Fruit fly (Drosophila melanogaster) whole organism, wandering third instar larva: ENCODE results near the gene Or98b.
A peak's percentile ranks its signal among the peaks of the same experiment; 100 is the strongest.

Source experiments
- Abd-B ChIP-seq: fragments of >200 bp; optimal IDR thresholded peaks from 2 replicates; lab custom pipeline; 2017; ENCODE audit warnings: missing biosample characterization, missing genetic modification characterization
- CG32264 ChIP-seq: fragments of 200-800 bp; sonication (Bioruptor generic); optimal IDR thresholded peaks from 2 replicates; lab custom pipeline; 2016; ENCODE audit warnings: missing biosample characterization, missing genetic modification characterization
- CG9705 ChIP-seq: fragments of 200-800 bp; sonication (Bioruptor generic); optimal IDR thresholded peaks from 2 replicates; lab custom pipeline; 2018; ENCODE audit warnings: missing biosample characterization, mild to moderate bottlenecking, missing genetic modification characterization
- CrebA ChIP-seq: fragments of 200-800 bp; sonication (Bioruptor generic); optimal IDR thresholded peaks from 2 replicates; lab custom pipeline; 2016; ENCODE audit warnings: missing biosample characterization, mild to moderate bottlenecking, missing genetic modification characterization, borderline replicate concordance
- Dfd ChIP-seq: fragments of >200 bp; optimal IDR thresholded peaks from 2 replicates; lab custom pipeline; 2017; ENCODE audit warnings: missing biosample characterization, missing genetic modification characterization
- Dif ChIP-seq: fragments of 200-275, 200-300 bp; sonication (Bioruptor generic); optimal IDR thresholded peaks from 2 replicates; lab custom pipeline; 2018; ENCODE audit warnings: missing biosample characterization, missing genetic modification characterization; ENCODE audit not compliant: partially characterized antibody
- GATAd ChIP-seq: sonication (Bioruptor generic); optimal IDR thresholded peaks from 2 replicates; lab custom pipeline; 2016; ENCODE audit warnings: missing biosample characterization, missing genetic modification characterization
- HLH106 ChIP-seq: fragments of 200-800 bp; optimal IDR thresholded peaks from 3 replicates; lab custom pipeline; 2019; ENCODE audit warnings: missing biosample characterization, mild to moderate bottlenecking, missing genetic modification characterization, moderate library complexity
- Hnf4 ChIP-seq: fragments of 200-800 bp; sonication (Bioruptor generic); optimal IDR thresholded peaks from 2 replicates; lab custom pipeline; 2016; ENCODE audit warnings: missing biosample characterization, mild to moderate bottlenecking, missing genetic modification characterization
- Hr78 ChIP-seq: fragments of >200 bp; optimal IDR thresholded peaks from 2 replicates; lab custom pipeline; 2017; ENCODE audit warnings: missing biosample characterization, missing genetic modification characterization
- Hr83 ChIP-seq: fragments of 200-300 bp; sonication (Bioruptor generic); optimal IDR thresholded peaks from 2 replicates; lab custom pipeline; 2016; ENCODE audit warnings: missing biosample characterization, mild to moderate bottlenecking, missing genetic modification characterization, moderate library complexity; ENCODE audit not compliant: poor library complexity, severe bottlenecking
- Jra ChIP-seq: sonication (Bioruptor generic); optimal IDR thresholded peaks from 2 replicates; lab custom pipeline; 2016; ENCODE audit warnings: missing biosample characterization, missing genetic modification characterization
- Mio ChIP-seq: sonication (Bioruptor generic); optimal IDR thresholded peaks from 2 replicates; lab custom pipeline; 2016; ENCODE audit warnings: missing biosample characterization, missing genetic modification characterization
- Myc ChIP-seq: fragments of >200 bp; optimal IDR thresholded peaks from 2 replicates; lab custom pipeline; 2017
- N ChIP-seq: fragments of >200 bp; optimal IDR thresholded peaks from 2 replicates; lab custom pipeline; 2018; ENCODE audit warnings: missing biosample characterization, missing external identifiers, missing genetic modification characterization
- OdsH ChIP-seq: fragments of 200-800 bp; sonication (Bioruptor generic); optimal IDR thresholded peaks from 2 replicates; lab custom pipeline; 2016; ENCODE audit warnings: missing biosample characterization, mild to moderate bottlenecking, missing genetic modification characterization
- Rel ChIP-seq, 2 experiments: fragments of 200-800 bp; sonication (Bioruptor generic) in 1 of 2; optimal IDR thresholded peaks; 2 replicates in 1 of 2; 3 replicates in 1 of 2; lab custom pipeline; 2016 to 2019; ENCODE audit warnings: mild to moderate bottlenecking in 2 of 2, missing biosample characterization in 2 of 2, missing genetic modification characterization in 2 of 2, moderate library complexity in 1 of 2
- Sp1 ChIP-seq: fragments of 200-800 bp; sonication (Bioruptor generic); optimal IDR thresholded peaks from 3 replicates; lab custom pipeline; 2019; ENCODE audit warnings: missing biosample characterization, mild to moderate bottlenecking, missing genetic modification characterization, moderate library complexity
- Vsx2 ChIP-seq: fragments of 200-300, 225-300 bp; sonication (Bioruptor generic); optimal IDR thresholded peaks from 2 replicates; lab custom pipeline; 2018; ENCODE audit warnings: missing biosample characterization, missing genetic modification characterization; ENCODE audit not compliant: partially characterized antibody
- br ChIP-seq: fragments of 200-800 bp; sonication (Bioruptor generic); optimal IDR thresholded peaks from 2 replicates; lab custom pipeline; 2016; ENCODE audit warnings: missing biosample characterization, missing genetic modification characterization
- brk ChIP-seq: fragments of 200-800 bp; sonication (Bioruptor generic); optimal IDR thresholded peaks from 2 replicates; lab custom pipeline; 2016; ENCODE audit warnings: missing biosample characterization, mild to moderate bottlenecking, missing genetic modification characterization
- dl ChIP-seq, 2 experiments: fragments of 175-275, 200-275 bp in 1 of 2; fragments of 200-275 bp in 1 of 2; sonication (Bioruptor generic); optimal IDR thresholded peaks; lab custom pipeline; 2018; ENCODE audit warnings: mild to moderate bottlenecking in 2 of 2, missing biosample characterization in 2 of 2, missing genetic modification characterization in 2 of 2, moderate library complexity in 2 of 2; ENCODE audit not compliant: partially characterized antibody in 2 of 2, insufficient read depth in 1 of 2
- dmrt93B ChIP-seq: fragments of 200-800 bp; sonication (Bioruptor generic); optimal IDR thresholded peaks from 2 replicates; lab custom pipeline; 2018; ENCODE audit warnings: missing biosample characterization, mild to moderate bottlenecking, missing genetic modification characterization
- dsf ChIP-seq: sonication (Bioruptor generic); optimal IDR thresholded peaks from 2 replicates; lab custom pipeline; 2016; ENCODE audit warnings: missing biosample characterization, missing genetic modification characterization, borderline replicate concordance
- ey ChIP-seq: fragments of 200-800 bp; sonication (Bioruptor generic); optimal IDR thresholded peaks from 2 replicates; lab custom pipeline; 2016; ENCODE audit warnings: missing biosample characterization, missing genetic modification characterization
- foxo ChIP-seq, 2 experiments: fragments of 200-800 bp; sonication (Bioruptor generic); optimal IDR thresholded peaks; 2 replicates in 1 of 2; 3 replicates in 1 of 2; lab custom pipeline; 2016 to 2017; ENCODE audit warnings: missing biosample characterization in 2 of 2, missing genetic modification characterization in 2 of 2
- fru ChIP-seq: fragments of 200-800 bp; sonication (Bioruptor generic); optimal IDR thresholded peaks from 3 replicates; lab custom pipeline; 2016; ENCODE audit warnings: missing biosample characterization, mild to moderate bottlenecking, missing genetic modification characterization
- h ChIP-seq: fragments of 200-800 bp; sonication (Bioruptor generic); optimal IDR thresholded peaks from 3 replicates; lab custom pipeline; 2016; ENCODE audit warnings: missing biosample characterization, mild to moderate bottlenecking, missing genetic modification characterization
- jim ChIP-seq: fragments of 175-275, 200-325 bp; sonication (Bioruptor generic); optimal IDR thresholded peaks from 2 replicates; lab custom pipeline; 2016; ENCODE audit warnings: missing biosample characterization, mild to moderate bottlenecking, missing genetic modification characterization
- lola ChIP-seq: fragments of >200 bp; optimal IDR thresholded peaks from 2 replicates; lab custom pipeline; 2017; ENCODE audit warnings: missing biosample characterization, missing genetic modification characterization
- pan ChIP-seq: fragments of >200 bp; optimal IDR thresholded peaks from 2 replicates; lab custom pipeline; 2017
- psq ChIP-seq: fragments of 200-800 bp; sonication (Bioruptor generic); optimal IDR thresholded peaks from 3 replicates; lab custom pipeline; 2017; ENCODE audit warnings: missing biosample characterization, mild to moderate bottlenecking, missing genetic modification characterization, moderate library complexity
- rgr ChIP-seq: fragments of 200-800 bp; sonication (Bioruptor generic); optimal IDR thresholded peaks from 3 replicates; lab custom pipeline; 2016; ENCODE audit warnings: missing biosample characterization, mild to moderate bottlenecking, missing genetic modification characterization
- sage ChIP-seq: fragments of 200-800 bp; sonication (Bioruptor generic); optimal IDR thresholded peaks from 2 replicates; lab custom pipeline; 2016; ENCODE audit warnings: missing biosample characterization, mild to moderate bottlenecking, missing genetic modification characterization
- sv ChIP-seq: fragments of 200-800 bp; sonication (Bioruptor generic); optimal IDR thresholded peaks from 3 replicates; lab custom pipeline; 2016; ENCODE audit warnings: missing biosample characterization, missing genetic modification characterization
- tai ChIP-seq: sonication (Bioruptor generic); optimal IDR thresholded peaks from 2 replicates; lab custom pipeline; 2016; ENCODE audit warnings: missing biosample characterization, missing genetic modification characterization
- usp ChIP-seq: fragments of >200 bp; optimal IDR thresholded peaks from 2 replicates; lab custom pipeline; 2017; ENCODE audit warnings: missing biosample characterization, missing genetic modification characterization
- woc ChIP-seq: sonication (Bioruptor generic); optimal IDR thresholded peaks from 2 replicates; lab custom pipeline; 2016; ENCODE audit warnings: missing biosample characterization, mild to moderate bottlenecking, missing genetic modification characterization

Gene Or98b

dm6 chr3R:28332137-28332671 lies 19.8 kb upstream of the Or98b start:
- no peak for TF ChIP-seq OdsH (GFP tag; lab: Kevin White, UChicago)
- peak; percentile 20 for TF ChIP-seq psq (GFP tag; lab: Kevin White, UChicago)
- TF ChIP-seq sv (GFP tag; lab: Kevin White, UChicago) = peak; percentile 33
- no peak for TF ChIP-seq h
- no peak for TF ChIP-seq dmrt93B (GFP tag; lab: Kevin White, UChicago)
- no peak for TF ChIP-seq jim (GFP tag; lab: Kevin White, UChicago)
- no peak for TF ChIP-seq Dfd (GFP tag; lab: Kevin White, UChicago)
- TF ChIP-seq GATAd = no peak
- TF ChIP-seq foxo (GFP tag; optimal IDR thresholded peaks at IDR 0.05; lab: Kevin White, UChicago) = peak in 1 of 2 experiments; percentile 12
- no peak for TF ChIP-seq Abd-B (GFP tag; lab: Kevin White, UChicago)
- TF ChIP-seq Dif = no peak
- TF ChIP-seq CG9705 (GFP tag; lab: Kevin White, UChicago) = no peak
- TF ChIP-seq rgr (GFP tag; lab: Kevin White, UChicago) = peak; percentile 15
- TF ChIP-seq, all 38 proteins: peak for 4

dm6 chr3R:28332674-28333421 lies 19.2 kb upstream of the Or98b start:
- no peak for TF ChIP-seq dl (GFP tag; optimal IDR thresholded peaks at IDR 0.05; lab: Kevin White, UChicago; ENCODE audit: insufficient read depth in 1 of 2, partially characterized antibody in 2 of 2)
- TF ChIP-seq Hr78 (GFP tag; lab: Kevin White, UChicago) = no peak
- peak; percentile 40 for TF ChIP-seq psq (GFP tag; lab: Kevin White, UChicago)
- TF ChIP-seq Rel (GFP tag; optimal IDR thresholded peaks at IDR 0.05; lab: Kevin White, UChicago) = no peak
- peak; percentile 12 for TF ChIP-seq Rel (tag; optimal IDR thresholded peaks at IDR 0.05; lab: Kevin White, UChicago)
- no peak for TF ChIP-seq Hnf4 (GFP tag; lab: Kevin White, UChicago)
- TF ChIP-seq Sp1 (GFP tag; lab: Kevin White, UChicago) = no peak
- TF ChIP-seq, all 38 proteins: peak for 2

dm6 chr3R:28335462-28335998 lies 16.5 kb upstream of the Or98b start:
- peak; percentile 69 for TF ChIP-seq psq (GFP tag; lab: Kevin White, UChicago)
- TF ChIP-seq CG9705 (GFP tag; lab: Kevin White, UChicago) = peak; percentile 80
- TF ChIP-seq pan (lab: Kevin White, UChicago) = no peak
- peak; percentile 76 for TF ChIP-seq fru (GFP tag; lab: Kevin White, UChicago)
- no peak for TF ChIP-seq Abd-B (GFP tag; lab: Kevin White, UChicago)
- TF ChIP-seq GATAd = peak; percentile 54
- TF ChIP-seq lola (GFP tag; lab: Kevin White, UChicago) = no peak
- TF ChIP-seq Jra = peak; percentile 42
- TF ChIP-seq h = peak; percentile 80
- peak; percentile 80 for TF ChIP-seq rgr (GFP tag; lab: Kevin White, UChicago)
- TF ChIP-seq Dif = no peak
- peak; percentile 81 for TF ChIP-seq Sp1 (GFP tag; lab: Kevin White, UChicago)
- TF ChIP-seq Hnf4 (GFP tag; lab: Kevin White, UChicago) = peak; percentile 83
- TF ChIP-seq jim (GFP tag; lab: Kevin White, UChicago) = no peak
- TF ChIP-seq Hr83 (GFP tag; lab: Kevin White, UChicago) = peak; percentile 62
- no peak for TF ChIP-seq N (GFP tag; lab: Kevin White, UChicago)
- peak; percentile 88 for TF ChIP-seq HLH106 (tag; lab: Kevin White, UChicago)
- TF ChIP-seq br (GFP tag; lab: Kevin White, UChicago) = peak; percentile 76
- TF ChIP-seq tai (GFP tag; lab: Kevin White, UChicago) = no peak
- peak; percentile 77 for TF ChIP-seq sv (GFP tag; lab: Kevin White, UChicago)
- no peak for TF ChIP-seq Vsx2 (GFP tag; lab: Kevin White, UChicago)
- no peak for TF ChIP-seq dsf (GFP tag; lab: Kevin White, UChicago)
- peak; percentile 80 for TF ChIP-seq ey (GFP tag; lab: Kevin White, UChicago)
- TF ChIP-seq dmrt93B (GFP tag; lab: Kevin White, UChicago) = peak; percentile 74
- TF ChIP-seq Dfd (GFP tag; lab: Kevin White, UChicago) = no peak
- no peak for TF ChIP-seq dl (GFP tag; optimal IDR thresholded peaks at IDR 0.05; lab: Kevin White, UChicago; ENCODE audit: insufficient read depth in 1 of 2, partially characterized antibody in 2 of 2)
- no peak for TF ChIP-seq sage (GFP tag; lab: Kevin White, UChicago)
- peak; percentile 64 for TF ChIP-seq OdsH (GFP tag; lab: Kevin White, UChicago)
- TF ChIP-seq Myc (lab: Kevin White, UChicago) = peak; percentile 72
- peak; percentile 57 for TF ChIP-seq woc (GFP tag; lab: Kevin White, UChicago)
- TF ChIP-seq foxo (GFP tag; optimal IDR thresholded peaks at IDR 0.05; lab: Kevin White, UChicago) = peak in 1 of 2 experiments; percentile 84
- TF ChIP-seq brk (GFP tag; lab: Kevin White, UChicago) = no peak
- TF ChIP-seq usp (GFP tag; lab: Kevin White, UChicago) = no peak
- TF ChIP-seq Hr78 (GFP tag; lab: Kevin White, UChicago) = no peak
- TF ChIP-seq CG32264 = no peak
- no peak for TF ChIP-seq Rel (GFP tag; optimal IDR thresholded peaks at IDR 0.05; lab: Kevin White, UChicago)
- peak; percentile 47 for TF ChIP-seq Rel (tag; optimal IDR thresholded peaks at IDR 0.05; lab: Kevin White, UChicago)
- TF ChIP-seq Mio = peak; percentile 41
- TF ChIP-seq CrebA (GFP tag; lab: Kevin White, UChicago) = no peak
